Worm (Caenorhabditis elegans) whole organism, L1 larva: ENCODE measurements around the gene spr-2.

Source experiments
- C16A3.4 ChIP-seq: fragments of 150-350 bp; optimal IDR thresholded peaks from 2 replicates; lab custom pipeline; 2014; ENCODE audit warnings: missing biosample characterization, missing genetic modification characterization
- C34B4.2 ChIP-seq: sonication (generic microtip); optimal IDR thresholded peaks from 2 replicates; lab custom pipeline; 2017; ENCODE audit warnings: mild to moderate bottlenecking, missing genetic modification characterization, missing compliant biosample characterization
- F16B12.6 ChIP-seq: fragments of 150-350 bp; optimal IDR thresholded peaks from 2 replicates; lab custom pipeline; 2014; ENCODE audit warnings: missing biosample characterization, missing genetic modification characterization
- ama-1 ChIP-seq: fragments of 150-350 bp; optimal IDR thresholded peaks from 2 replicates; lab custom pipeline; 2014
- blmp-1 ChIP-seq: fragments of 150-350 bp; optimal IDR thresholded peaks from 2 replicates; lab custom pipeline; 2014; ENCODE audit warnings: missing biosample characterization, missing genetic modification characterization
- ceh-63 ChIP-seq: fragments of 200-800 bp; sonication (Bioruptor generic); optimal IDR thresholded peaks from 2 replicates; lab custom pipeline; 2018; ENCODE audit warnings: mild to moderate bottlenecking, missing genetic modification characterization, missing compliant biosample characterization
- ceh-82 ChIP-seq, 3 experiments: fragments of 150-350 bp in 1 of 3; sonication (generic microtip) in 2 of 3; optimal IDR thresholded peaks; 2 replicates each; lab custom pipeline; 2014 to 2017; ENCODE audit warnings: missing biosample characterization in 3 of 3, missing genetic modification characterization in 3 of 3
- ceh-90 ChIP-seq: sonication (generic microtip); optimal IDR thresholded peaks from 2 replicates; lab custom pipeline; 2016; ENCODE audit warnings: missing genetic modification characterization, missing compliant biosample characterization
- dsc-1 ChIP-seq: sonication (generic microtip); optimal IDR thresholded peaks from 2 replicates; lab custom pipeline; 2016; ENCODE audit warnings: mild to moderate bottlenecking, missing genetic modification characterization, missing compliant biosample characterization
- efl-3 ChIP-seq: fragments of 200-800 bp; sonication (Bioruptor generic); optimal IDR thresholded peaks from 2 replicates; lab custom pipeline; 2018; ENCODE audit warnings: mild to moderate bottlenecking, missing genetic modification characterization, missing compliant biosample characterization
- egl-13 ChIP-seq: sonication (generic microtip); optimal IDR thresholded peaks from 2 replicates; lab custom pipeline; 2016; ENCODE audit warnings: missing genotype, missing genetic modification reagents, missing genetic modification characterization, missing compliant biosample characterization
- egl-27 ChIP-seq, 2 experiments: fragments of 150-350 bp in 1 of 2; sonication (generic microtip); optimal IDR thresholded peaks; 3 replicates each; lab custom pipeline; 2017 to 2018; ENCODE audit warnings: missing biosample characterization in 2 of 2, missing genetic modification characterization in 2 of 2, missing genetic modification reagents in 2 of 2
- elt-2 ChIP-seq: sonication (generic microtip); optimal IDR thresholded peaks from 2 replicates; lab custom pipeline; 2016; ENCODE audit warnings: missing genetic modification characterization, mild to moderate bottlenecking, inconsistent platforms, missing compliant biosample characterization, missing genetic modification reagents
- ets-5 ChIP-seq: fragments of 200-800 bp; sonication (Bioruptor generic); IDR thresholded peaks from 2 replicates; pipeline ENCODE4 v1.3.6; 2022; ENCODE audit warnings: missing genetic modification characterization, missing compliant biosample characterization
- fkh-10 ChIP-seq: sonication (generic microtip); optimal IDR thresholded peaks from 2 replicates; lab custom pipeline; 2017; ENCODE audit warnings: missing biosample characterization, missing genetic modification reagents, missing genetic modification characterization
- fkh-4 ChIP-seq: sonication (generic microtip); optimal IDR thresholded peaks from 2 replicates; lab custom pipeline; 2016; ENCODE audit warnings: missing compliant biosample characterization, missing genetic modification characterization, borderline replicate concordance
- fkh-8 ChIP-seq: sonication (generic microtip); optimal IDR thresholded peaks from 2 replicates; lab custom pipeline; 2016; ENCODE audit warnings: mild to moderate bottlenecking, missing genetic modification characterization, missing compliant biosample characterization
- fos-1 ChIP-seq: fragments of 150-350 bp; optimal IDR thresholded peaks from 2 replicates; lab custom pipeline; 2014; ENCODE audit warnings: missing biosample characterization, missing genetic modification characterization
- grh-1 ChIP-seq: fragments of 200-800 bp; sonication (Bioruptor generic); IDR thresholded peaks from 2 replicates; pipeline ENCODE4 v1.3.6; 2022; ENCODE audit warnings: missing genetic modification reagents, missing genetic modification characterization, missing compliant biosample characterization
- hlh-4 ChIP-seq: sonication (generic microtip); optimal IDR thresholded peaks from 2 replicates; lab custom pipeline; 2016; ENCODE audit warnings: mild to moderate bottlenecking, missing genetic modification characterization, missing compliant biosample characterization
- hpl-2 ChIP-seq: fragments of 150-350 bp; optimal IDR thresholded peaks from 2 replicates; lab custom pipeline; 2014; ENCODE audit warnings: missing biosample characterization, missing genetic modification reagents, missing genetic modification characterization
- isw-1 ChIP-seq: fragments of 200-800 bp; sonication (Bioruptor generic); IDR thresholded peaks from 2 replicates; pipeline ENCODE4 v1.3.6; 2022; ENCODE audit warnings: missing genetic modification characterization, missing compliant biosample characterization
- lin-14 ChIP-seq: fragments of 200-800 bp; sonication (Bioruptor generic); optimal IDR thresholded peaks from 2 replicates; lab custom pipeline; 2018; ENCODE audit warnings: mild to moderate bottlenecking, missing genetic modification characterization, moderate library complexity, missing compliant biosample characterization
- lin-39 ChIP-seq: fragments of 150-350 bp; optimal IDR thresholded peaks from 2 replicates; lab custom pipeline; 2014; ENCODE audit warnings: missing biosample characterization, missing genetic modification reagents, missing genetic modification characterization
- lsy-2 ChIP-seq, 2 experiments: fragments of 150-350 bp; optimal IDR thresholded peaks; 2 replicates each; lab custom pipeline; 2014; ENCODE audit warnings: missing biosample characterization in 2 of 2, missing genetic modification characterization in 2 of 2
- mep-1 ChIP-seq: fragments of 150-350 bp; optimal IDR thresholded peaks from 2 replicates; lab custom pipeline; 2014; ENCODE audit warnings: missing biosample characterization, missing genetic modification characterization
- nhr-11 ChIP-seq: fragments of 150-350 bp; optimal IDR thresholded peaks from 2 replicates; lab custom pipeline; 2014; ENCODE audit warnings: missing biosample characterization, missing genetic modification characterization
- nhr-12 ChIP-seq: sonication (generic microtip); optimal IDR thresholded peaks from 2 replicates; lab custom pipeline; 2017; ENCODE audit warnings: missing biosample characterization, missing genetic modification characterization
- nhr-20 ChIP-seq: sonication (generic microtip); optimal IDR thresholded peaks from 2 replicates; lab custom pipeline; 2016; ENCODE audit warnings: mild to moderate bottlenecking, missing genetic modification characterization, missing compliant biosample characterization
- nhr-237 ChIP-seq: fragments of 150-350 bp; optimal IDR thresholded peaks from 2 replicates; lab custom pipeline; 2014; ENCODE audit warnings: missing biosample characterization, missing genetic modification characterization
- nhr-71 ChIP-seq: sonication (generic microtip); optimal IDR thresholded peaks from 2 replicates; lab custom pipeline; 2016; ENCODE audit warnings: mild to moderate bottlenecking, missing genetic modification characterization, moderate library complexity, missing compliant biosample characterization
- nhr-77 ChIP-seq: fragments of 150-350 bp; optimal IDR thresholded peaks from 2 replicates; lab custom pipeline; 2014; ENCODE audit warnings: missing biosample characterization, missing genetic modification characterization
- nhr-84 ChIP-seq: sonication (generic microtip); optimal IDR thresholded peaks from 2 replicates; lab custom pipeline; 2017; ENCODE audit warnings: missing biosample characterization, missing genetic modification characterization
- nhr-85 ChIP-seq: sonication (generic microtip); peaks from one replicate; lab custom pipeline; 2016; ENCODE audit warnings: missing genetic modification characterization, inconsistent platforms, missing compliant biosample characterization
- nhr-90 ChIP-seq: sonication (generic microtip); optimal IDR thresholded peaks from 2 replicates; lab custom pipeline; 2016; ENCODE audit warnings: mild to moderate bottlenecking, missing genetic modification characterization, missing compliant biosample characterization; ENCODE audit not compliant: poor library complexity
- pqm-1 ChIP-seq: sonication (generic microtip); optimal IDR thresholded peaks from 3 replicates; lab custom pipeline; 2017; ENCODE audit warnings: missing biosample characterization, missing genetic modification characterization
- rnt-1 ChIP-seq: sonication (generic microtip); optimal IDR thresholded peaks from 2 replicates; lab custom pipeline; 2016; ENCODE audit warnings: mild to moderate bottlenecking, missing genetic modification characterization, moderate library complexity, missing compliant biosample characterization
- skn-1 ChIP-seq: fragments of 150-350 bp; optimal IDR thresholded peaks from 2 replicates; lab custom pipeline; 2014; ENCODE audit warnings: missing biosample characterization, missing genetic modification characterization
- snu-23 ChIP-seq: sonication (generic microtip); optimal IDR thresholded peaks from 2 replicates; lab custom pipeline; 2016; ENCODE audit warnings: missing genetic modification characterization, missing compliant biosample characterization
- sox-4 ChIP-seq: sonication (generic microtip); optimal IDR thresholded peaks from 2 replicates; lab custom pipeline; 2016; ENCODE audit warnings: missing genetic modification characterization, missing compliant biosample characterization
- sptf-1 ChIP-seq: fragments of 150-350 bp; optimal IDR thresholded peaks from 2 replicates; lab custom pipeline; 2014; ENCODE audit warnings: missing biosample characterization, missing genetic modification characterization
- swsn-7 ChIP-seq: sonication (generic microtip); optimal IDR thresholded peaks from 2 replicates; lab custom pipeline; 2016; ENCODE audit warnings: missing genetic modification characterization, missing compliant biosample characterization
- tbx-2 ChIP-seq: sonication (generic microtip); optimal IDR thresholded peaks from 2 replicates; lab custom pipeline; 2016; ENCODE audit warnings: missing genetic modification characterization, missing compliant biosample characterization
- tlp-1 ChIP-seq: fragments of 150-350 bp; optimal IDR thresholded peaks from 2 replicates; lab custom pipeline; 2014; ENCODE audit warnings: missing biosample characterization, missing genetic modification characterization
- unc-62 ChIP-seq: fragments of 150-350 bp; optimal IDR thresholded peaks from 2 replicates; lab custom pipeline; 2014; ENCODE audit warnings: missing biosample characterization, missing genetic modification reagents, missing genetic modification characterization
- unc-86 ChIP-seq: sonication (generic microtip); optimal IDR thresholded peaks from 2 replicates; lab custom pipeline; 2016; ENCODE audit warnings: missing genetic modification characterization, missing compliant biosample characterization
- unc-98 ChIP-seq: fragments of 200-800 bp; sonication (Bioruptor generic); IDR thresholded peaks from 2 replicates; pipeline ENCODE4 v1.3.6; 2022; ENCODE audit warnings: missing genetic modification characterization, missing compliant biosample characterization
- vab-15 ChIP-seq: sonication (generic microtip); optimal IDR thresholded peaks from 2 replicates; lab custom pipeline; 2017; ENCODE audit warnings: missing genotype, mild to moderate bottlenecking, missing genetic modification characterization, missing compliant biosample characterization
- ztf-4 ChIP-seq: fragments of 150-350 bp; optimal IDR thresholded peaks from 2 replicates; lab custom pipeline; 2014; ENCODE audit warnings: missing biosample characterization, missing genetic modification characterization

Gene spr-2

DNA sequence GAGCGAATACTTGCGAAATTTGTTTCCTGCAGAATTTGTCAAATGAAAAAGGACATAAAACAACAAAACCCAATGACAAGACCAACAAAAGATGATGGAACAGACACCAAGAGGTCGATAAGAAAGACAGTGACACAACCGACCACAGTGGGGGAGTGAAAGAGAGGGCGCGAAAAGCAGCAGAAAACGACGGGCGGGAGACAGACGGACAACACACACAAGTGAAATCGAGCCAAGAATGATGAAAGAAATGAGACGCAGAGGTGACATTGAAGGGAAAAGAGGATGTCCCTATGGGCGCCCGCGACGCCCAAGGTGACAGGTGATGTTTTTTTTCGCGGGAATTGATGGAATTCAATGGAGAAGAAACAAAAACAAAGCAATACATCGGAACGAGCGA, 25.2 kb upstream of the spr-2 start (continued):
- TF ChIP-seq fkh-8 (tag; lab: Kevin White, UChicago) (no peak), lsy-2 (tag; optimal IDR thresholded peaks at IDR 0.05; lab: Kevin White, UChicago) (peak; percentile 27 to 52), isw-1 (GFP tag; lab: Robert Waterston, UW) (no peak), C34B4.2 (tag; lab: Kevin White, UChicago) (no peak), ceh-82 (tag; optimal IDR thresholded peaks at IDR 0.05; lab: Kevin White, UChicago) (peak in 1 of 3 experiments; percentile 18), sox-4 (no peak), nhr-20 (peak; percentile 73), efl-3 (GFP tag; lab: Kevin White, UChicago) (no peak), C16A3.4 (tag; lab: Kevin White, UChicago) (peak; percentile 31), elt-2 (tag; lab: Kevin White, UChicago) (peak; percentile 39), nhr-11 (tag; lab: Kevin White, UChicago) (no peak), nhr-237 (no peak), rnt-1 (peak; percentile 73), ceh-90 (tag; lab: Kevin White, UChicago) (no peak), mep-1 (tag; lab: Kevin White, UChicago) (peak; percentile 77), unc-86 (tag; lab: Kevin White, UChicago) (no peak), nhr-12 (tag; lab: Kevin White, UChicago) (no peak), nhr-71 (tag; lab: Kevin White, UChicago) (peak; percentile 74), dsc-1 (no peak), ceh-63 (no peak), ama-1 (lab: Kevin White, UChicago) (no peak), egl-13 (no peak), fkh-10 (GFP tag; lab: Kevin White, UChicago) (no peak), skn-1 (tag; lab: Kevin White, UChicago) (peak; percentile 60), nhr-85 (tag; lab: Kevin White, UChicago) (peak; percentile 78), fkh-4 (tag; lab: Kevin White, UChicago) (no peak), F16B12.6 (tag; lab: Kevin White, UChicago) (no peak), egl-27 (tag; optimal IDR thresholded peaks at IDR 0.05; lab: Kevin White, UChicago) (peak in 1 of 2 experiments; percentile 14), nhr-77 (tag; lab: Kevin White, UChicago) (peak; percentile 34), pqm-1 (tag; lab: Kevin White, UChicago) (no peak), tbx-2 (tag; lab: Kevin White, UChicago) (peak; percentile 38), lin-14 (GFP tag; lab: Kevin White, UChicago) (peak; percentile 97), fos-1 (tag; lab: Kevin White, UChicago) (no peak), swsn-7 (tag; lab: Kevin White, UChicago) (peak; percentile 36), nhr-90 (tag; lab: Kevin White, UChicago) (peak; percentile 57), unc-62 (GFP tag; lab: Kevin White, UChicago) (no peak), ztf-4 (tag; lab: Kevin White, UChicago) (no peak), blmp-1 (peak; percentile 98), tlp-1 (no peak), grh-1 (GFP tag; lab: Robert Waterston, UW) (no peak), snu-23 (peak; percentile 67), sptf-1 (tag; lab: Kevin White, UChicago) (no peak), ets-5 (GFP tag; lab: Robert Waterston, UW) (no peak), vab-15 (tag; lab: Kevin White, UChicago) (no peak), hlh-4 (tag; lab: Kevin White, UChicago) (no peak), unc-98 (no peak), hpl-2 (GFP tag; lab: Kevin White, UChicago) (no peak), nhr-84 (tag; lab: Kevin White, UChicago) (no peak), lin-39 (tag; lab: Kevin White, UChicago) (no peak)
